Worm (Caenorhabditis elegans) whole organism, midembryonic: ENCODE data around the gene fip-2.

Experiments used
- T22C8.4 ChIP-seq: fragments of 200-800 bp; sonication (Bioruptor generic); IDR thresholded peaks from 2 replicates; pipeline ENCODE4 v1.3.6; 2022; ENCODE audit warnings: missing genetic modification characterization, missing compliant biosample characterization
- cog-1 ChIP-seq: sonication (generic microtip); optimal IDR thresholded peaks from 2 replicates; lab custom pipeline; 2016; ENCODE audit warnings: missing genetic modification characterization, missing compliant biosample characterization
- flt-1 ChIP-seq: fragments of 200-800 bp; sonication (Bioruptor generic); IDR thresholded peaks from 2 replicates; pipeline ENCODE4 v1.3.6; 2022; ENCODE audit warnings: missing genetic modification characterization, missing compliant biosample characterization
- klf-2 ChIP-seq: fragments of 200-800 bp; sonication (Bioruptor generic); conservative IDR thresholded peaks from 2 replicates; pipeline ENCODE4 v1.3.6; 2022; ENCODE audit warnings: missing genetic modification reagents, missing genetic modification characterization, missing compliant biosample characterization
- med-1 ChIP-seq: sonication (generic microtip); optimal IDR thresholded peaks from 2 replicates; lab custom pipeline; 2017; ENCODE audit warnings: missing genetic modification characterization, mild to moderate bottlenecking, missing compliant biosample characterization, antibody characterized with exemption, missing genetic modification reagents; ENCODE audit not compliant: insufficient read depth
- ref-1 ChIP-seq: fragments of 200-800 bp; sonication (Bioruptor generic); conservative IDR thresholded peaks from 2 replicates; pipeline ENCODE4 v1.3.6; 2022; ENCODE audit warnings: missing genetic modification reagents, missing genetic modification characterization, missing compliant biosample characterization
- tab-1 ChIP-seq: fragments of 200-800 bp; sonication (Bioruptor generic); IDR thresholded peaks from 2 replicates; pipeline ENCODE4 v1.3.6; 2022; ENCODE audit warnings: missing genetic modification characterization, missing compliant biosample characterization
- ztf-23 ChIP-seq: fragments of 200-800 bp; sonication (Bioruptor generic); IDR thresholded peaks from 2 replicates; pipeline ENCODE4 v1.3.6; 2022; ENCODE audit warnings: missing genetic modification reagents, missing genetic modification characterization, missing compliant biosample characterization
- ztf-29 ChIP-seq: fragments of 200-800 bp; sonication (Bioruptor generic); IDR thresholded peaks from 2 replicates; pipeline ENCODE4 v1.3.6; 2022; ENCODE audit warnings: missing genetic modification reagents, missing genetic modification characterization, missing compliant biosample characterization

Gene fip-2

ce11 chrV:9078067-9078581 is 10.3 kb downstream of the fip-2 start:
- no peak for TF ChIP-seq med-1 (GFP tag; lab: Kevin White, UChicago)
- no peak for TF ChIP-seq flt-1 (GFP tag; lab: Robert Waterston, UW)

- TF ChIP-seq tab-1 (GFP tag; lab: Robert Waterston, UW) (no peak), ztf-23 (GFP tag; lab: Robert Waterston, UW) (no peak), cog-1 (tag; lab: Kevin White, UChicago) (no peak), klf-2 (no peak), flt-1 (GFP tag; lab: Robert Waterston, UW) (no peak), ztf-29 (no peak), ref-1 (GFP tag; lab: Robert Waterston, UW) (no peak), T22C8.4 (GFP tag; lab: Robert Waterston, UW) (no peak), med-1 (GFP tag; lab: Kevin White, UChicago) (no peak)
Observed at ce11 chrV:9078815-9079525, 11.2 kb downstream of the fip-2 start.

- TF ChIP-seq ref-1 (GFP tag; lab: Robert Waterston, UW) = no peak
- TF ChIP-seq flt-1 (GFP tag; lab: Robert Waterston, UW) = no peak
- no peak for TF ChIP-seq tab-1 (GFP tag; lab: Robert Waterston, UW)
- TF ChIP-seq ztf-29 = no peak
- TF ChIP-seq klf-2 = no peak
- TF ChIP-seq T22C8.4 (GFP tag; lab: Robert Waterston, UW) = no peak
- TF ChIP-seq med-1 (GFP tag; lab: Kevin White, UChicago) = no peak
- no peak for TF ChIP-seq ztf-23 (GFP tag; lab: Robert Waterston, UW)
- TF ChIP-seq cog-1 (tag; lab: Kevin White, UChicago) = no peak
Observed at ce11 chrV:9079965-9080432, 12.2 kb downstream of the fip-2 start.

- TF ChIP-seq tab-1 (GFP tag; lab: Robert Waterston, UW) = no peak
- no peak for TF ChIP-seq klf-2
- TF ChIP-seq T22C8.4 (GFP tag; lab: Robert Waterston, UW) = no peak
- TF ChIP-seq flt-1 (GFP tag; lab: Robert Waterston, UW) = no peak
- no peak for TF ChIP-seq ref-1 (GFP tag; lab: Robert Waterston, UW)
- TF ChIP-seq cog-1 (tag; lab: Kevin White, UChicago) = no peak
- TF ChIP-seq ztf-23 (GFP tag; lab: Robert Waterston, UW) = no peak
- no peak for TF ChIP-seq ztf-29
- no peak for TF ChIP-seq med-1 (GFP tag; lab: Kevin White, UChicago)
Observed at ce11 chrV:9081410-9081809, 13.6 kb downstream of the fip-2 start.

ce11 chrV:9082350-9082749 is 14.6 kb downstream of the fip-2 start:
- no peak for TF ChIP-seq tab-1 (GFP tag; lab: Robert Waterston, UW)
- no peak for TF ChIP-seq cog-1 (tag; lab: Kevin White, UChicago)
- TF ChIP-seq med-1 (GFP tag; lab: Kevin White, UChicago) = no peak
- TF ChIP-seq ref-1 (GFP tag; lab: Robert Waterston, UW) = no peak
- TF ChIP-seq T22C8.4 (GFP tag; lab: Robert Waterston, UW) = no peak
- TF ChIP-seq flt-1 (GFP tag; lab: Robert Waterston, UW) = no peak
- TF ChIP-seq klf-2 = no peak
- TF ChIP-seq ztf-29 = no peak
- TF ChIP-seq ztf-23 (GFP tag; lab: Robert Waterston, UW) = no peak

ce11 chrV:9084252-9084651 is 16.5 kb downstream of the fip-2 start:
- TF ChIP-seq med-1 (GFP tag; lab: Kevin White, UChicago) (no peak), tab-1 (GFP tag; lab: Robert Waterston, UW) (no peak), ztf-29 (no peak), flt-1 (GFP tag; lab: Robert Waterston, UW) (no peak), T22C8.4 (GFP tag; lab: Robert Waterston, UW) (no peak), ztf-23 (GFP tag; lab: Robert Waterston, UW) (no peak), cog-1 (tag; lab: Kevin White, UChicago) (no peak), klf-2 (no peak), ref-1 (GFP tag; lab: Robert Waterston, UW) (no peak)

ce11 chrV:9085845-9086244 is 18.1 kb downstream of the fip-2 start:
- TF ChIP-seq med-1 (GFP tag; lab: Kevin White, UChicago) = no peak

- TF ChIP-seq ztf-23 (GFP tag; lab: Robert Waterston, UW) = 0 out of 2 replicates have a peak, but pooled peaks have one; percentile 7
- peak; percentile 42; the same call in 1 of the 2 replicates for TF ChIP-seq flt-1 (GFP tag; lab: Robert Waterston, UW)
- no peak for TF ChIP-seq cog-1 (tag; lab: Kevin White, UChicago)
- no peak for TF ChIP-seq klf-2
Observed at ce11 chrV:9088758-9089157, 21.0 kb downstream of the fip-2 start.

- TF ChIP-seq tab-1 (GFP tag; lab: Robert Waterston, UW) = 0 out of 2 replicates have a peak, but pooled peaks have one; percentile 8
Observed at ce11 chrV:9090824-9091798, 23.3 kb downstream of the fip-2 start.
